Worm (Caenorhabditis elegans) whole organism, young adult: Measurements from ENCODE around the gene R160.5.

Experiments used
- B0019.2 ChIP-seq: fragments of 200-800 bp; sonication (Bioruptor generic); conservative IDR thresholded peaks from 2 replicates; pipeline ENCODE4 v1.3.6; 2022; ENCODE audit warnings: missing genetic modification reagents, missing genetic modification characterization, missing compliant biosample characterization
- B0261.1 ChIP-seq: sonication (generic microtip); optimal IDR thresholded peaks from 2 replicates; lab custom pipeline; 2016; ENCODE audit warnings: mild to moderate bottlenecking, missing genetic modification characterization, moderate library complexity, missing compliant biosample characterization
- D2030.7 ChIP-seq: fragments of 200-800 bp; sonication (Bioruptor generic); IDR thresholded peaks from 2 replicates; pipeline ENCODE4 v1.3.6; 2022; ENCODE audit warnings: missing genetic modification reagents, missing genetic modification characterization, missing compliant biosample characterization
- F57A8.1 ChIP-seq: fragments of 200-800 bp; sonication (Bioruptor generic); optimal IDR thresholded peaks from 2 replicates; lab custom pipeline; 2018; ENCODE audit warnings: mild to moderate bottlenecking, missing genetic modification characterization, moderate library complexity, missing compliant biosample characterization
- Y53G8AR.9 ChIP-seq: fragments of 200-800 bp; sonication (Bioruptor generic); conservative IDR thresholded peaks from 2 replicates; pipeline ENCODE4 v1.3.6; 2022; ENCODE audit warnings: missing genetic modification reagents, missing genetic modification characterization, missing compliant biosample characterization
- Y56A3A.18 ChIP-seq: fragments of 200-800 bp; sonication (Bioruptor generic); IDR thresholded peaks from 2 replicates; pipeline ENCODE4 v1.3.6; 2022; ENCODE audit warnings: missing genetic modification reagents, missing genetic modification characterization, missing compliant biosample characterization
- ZK185.1 ChIP-seq: sonication (generic microtip); optimal IDR thresholded peaks from 2 replicates; lab custom pipeline; 2016; ENCODE audit warnings: mild to moderate bottlenecking, missing genetic modification characterization, missing compliant biosample characterization; ENCODE audit not compliant: poor library complexity, severe bottlenecking
- akir-1 ChIP-seq: fragments of 200-800 bp; sonication (Bioruptor generic); optimal IDR thresholded peaks from 2 replicates; lab custom pipeline; 2018; ENCODE audit warnings: mild to moderate bottlenecking, missing genetic modification characterization, moderate library complexity, missing compliant biosample characterization
- ama-1 ChIP-seq, 3 experiments: fragments of 150-350 bp in 1 of 3; sonication (generic microtip) in 2 of 3; optimal IDR thresholded peaks; 2 replicates each; lab custom pipeline; 2014 to 2018; ENCODE audit warnings: missing biosample characterization in 2 of 3, missing genetic modification characterization in 2 of 3, missing genetic modification reagents in 2 of 3
- ceh-91 ChIP-seq: fragments of 200-800 bp; sonication (Bioruptor generic); IDR thresholded peaks from 2 replicates; pipeline ENCODE4 v1.3.6; 2022; ENCODE audit warnings: missing genetic modification reagents, missing genetic modification characterization, missing compliant biosample characterization
- die-1 ChIP-seq: sonication (generic microtip); optimal IDR thresholded peaks from 2 replicates; lab custom pipeline; 2016; ENCODE audit warnings: missing genotype, mild to moderate bottlenecking, missing genetic modification characterization, missing compliant biosample characterization
- egl-44 ChIP-seq: fragments of 200-800 bp; sonication (Bioruptor generic); IDR thresholded peaks from 2 replicates; pipeline ENCODE4 v1.3.6; 2022; ENCODE audit warnings: missing genetic modification reagents, missing genetic modification characterization, missing compliant biosample characterization
- him-1 ChIP-seq: sonication (generic microtip); optimal IDR thresholded peaks from 2 replicates; lab custom pipeline; 2016; ENCODE audit warnings: missing genotype, missing genetic modification reagents, missing genetic modification characterization, missing compliant biosample characterization
- hmg-1.2 ChIP-seq: fragments of 200-800 bp; sonication (Bioruptor generic); IDR thresholded peaks from 2 replicates; pipeline ENCODE4 v1.3.6; 2022; ENCODE audit warnings: missing genetic modification reagents, missing genetic modification characterization, missing compliant biosample characterization
- hsf-1 ChIP-seq: fragments of 200-800 bp; sonication (Bioruptor generic); IDR thresholded peaks from 2 replicates; pipeline ENCODE4 v1.3.6; 2022; ENCODE audit warnings: missing genetic modification reagents, missing genetic modification characterization, missing compliant biosample characterization
- lin-26 ChIP-seq: fragments of 200-800 bp; sonication (Bioruptor generic); IDR thresholded peaks from 2 replicates; pipeline ENCODE4 v1.3.6; 2022; ENCODE audit warnings: missing genetic modification reagents, missing genetic modification characterization, missing compliant biosample characterization
- lin-35 ChIP-seq, 3 experiments: fragments of 150-350 bp in 2 of 3; sonication (generic microtip) in 1 of 3; optimal IDR thresholded peaks; 2 replicates each; lab custom pipeline; 2014 to 2018; ENCODE audit warnings: missing biosample characterization in 3 of 3, missing genetic modification characterization in 3 of 3, missing genetic modification reagents in 3 of 3
- lin-54 ChIP-seq: fragments of 200-800 bp; sonication (Bioruptor generic); optimal IDR thresholded peaks from 2 replicates; lab custom pipeline; 2018; ENCODE audit warnings: mild to moderate bottlenecking, missing genetic modification characterization, missing compliant biosample characterization
- lir-1 ChIP-seq: fragments of 200-800 bp; sonication (Bioruptor generic); conservative IDR thresholded peaks from 2 replicates; pipeline ENCODE4 v1.3.6; 2022; ENCODE audit warnings: missing genetic modification reagents, missing genetic modification characterization, missing compliant biosample characterization
- madf-10 ChIP-seq: sonication (generic microtip); optimal IDR thresholded peaks from 2 replicates; lab custom pipeline; 2016; ENCODE audit warnings: mild to moderate bottlenecking, missing genetic modification characterization, missing compliant biosample characterization
- mcd-1 ChIP-seq: fragments of 200-800 bp; sonication (Bioruptor generic); IDR thresholded peaks from 2 replicates; pipeline ENCODE4 v1.3.6; 2022; ENCODE audit warnings: missing genetic modification reagents, missing genetic modification characterization, missing compliant biosample characterization
- mes-4 ChIP-seq: sonication (generic microtip); optimal IDR thresholded peaks from 2 replicates; lab custom pipeline; 2016; ENCODE audit warnings: missing genotype, missing genetic modification characterization, missing compliant biosample characterization
- mxl-1 ChIP-seq: sonication (generic microtip); optimal IDR thresholded peaks from 2 replicates; lab custom pipeline; 2016; ENCODE audit warnings: missing genetic modification characterization, missing compliant biosample characterization
- nfyb-1 ChIP-seq: fragments of 200-800 bp; sonication (Bioruptor generic); IDR thresholded peaks from 2 replicates; pipeline ENCODE4 v1.3.6; 2022; ENCODE audit warnings: missing genetic modification reagents, missing genetic modification characterization, missing compliant biosample characterization
- nhr-90 ChIP-seq: sonication (generic microtip); optimal IDR thresholded peaks from 2 replicates; lab custom pipeline; 2016; ENCODE audit warnings: missing genotype, mild to moderate bottlenecking, missing genetic modification characterization, missing compliant biosample characterization
- rcor-1 ChIP-seq: fragments of 200-800 bp; sonication (Bioruptor generic); IDR thresholded peaks from 2 replicates; pipeline ENCODE4 v1.3.6; 2022; ENCODE audit warnings: missing genetic modification reagents, missing genetic modification characterization, missing compliant biosample characterization
- rec-8 ChIP-seq, 2 experiments: sonication (generic microtip); optimal IDR thresholded peaks; 2 replicates each; lab custom pipeline; 2016; ENCODE audit warnings: mild to moderate bottlenecking in 2 of 2, missing genetic modification characterization in 2 of 2, missing genetic modification reagents in 2 of 2, missing genotype in 2 of 2, missing biosample characterization in 1 of 2, missing compliant biosample characterization in 1 of 2, moderate library complexity in 1 of 2
- repo-1 ChIP-seq: sonication (generic microtip); optimal IDR thresholded peaks from 2 replicates; lab custom pipeline; 2017; ENCODE audit warnings: mild to moderate bottlenecking, missing genetic modification characterization, missing compliant biosample characterization
- rpc-1 ChIP-seq, 2 experiments: fragments of 150-350 bp in 1 of 2; sonication (generic microtip) in 1 of 2; optimal IDR thresholded peaks; 2 replicates each; lab custom pipeline; 2014 to 2018; ENCODE audit warnings: missing biosample characterization in 1 of 2, missing genetic modification characterization in 1 of 2, missing genetic modification reagents in 1 of 2, missing genotype in 1 of 2
- snpc-1.1 ChIP-seq: sonication (generic microtip); optimal IDR thresholded peaks from 2 replicates; lab custom pipeline; 2017; ENCODE audit warnings: missing genetic modification characterization, mild to moderate bottlenecking, missing compliant biosample characterization, antibody characterized with exemption, moderate library complexity, missing genotype, missing genetic modification reagents; ENCODE audit not compliant: insufficient read depth
- snpc-1.3 ChIP-seq: sonication (generic microtip); optimal IDR thresholded peaks from 2 replicates; lab custom pipeline; 2017; ENCODE audit warnings: missing genetic modification characterization, mild to moderate bottlenecking, missing compliant biosample characterization, antibody characterized with exemption, moderate library complexity, missing genotype, missing genetic modification reagents; ENCODE audit not compliant: insufficient read depth
- snpc-3.4 ChIP-seq: sonication (generic microtip); optimal IDR thresholded peaks from 2 replicates; lab custom pipeline; 2017; ENCODE audit warnings: missing genetic modification characterization, mild to moderate bottlenecking, missing compliant biosample characterization, antibody characterized with exemption, moderate library complexity, missing genotype, missing genetic modification reagents
- snpc-4 ChIP-seq, 5 experiments: fragments of 150-350 bp in 1 of 5; sonication (generic microtip) in 4 of 5; optimal IDR thresholded peaks; 2 replicates each; lab custom pipeline; 2014 to 2018; ENCODE audit warnings: missing genetic modification characterization in 5 of 5, missing biosample characterization in 3 of 5, antibody characterized with exemption in 2 of 5, mild to moderate bottlenecking in 2 of 5, missing compliant biosample characterization in 2 of 5, missing genotype in 2 of 5, moderate library complexity in 2 of 5, missing genetic modification reagents in 1 of 5
- tbp1 ChIP-seq: fragments of 200-800 bp; sonication (Bioruptor generic); optimal IDR thresholded peaks from 2 replicates; lab custom pipeline; 2018; ENCODE audit warnings: mild to moderate bottlenecking, missing genetic modification characterization, missing compliant biosample characterization
- tlf-1 ChIP-seq: fragments of 200-800 bp; sonication (Bioruptor generic); optimal IDR thresholded peaks from 2 replicates; lab custom pipeline; 2018; ENCODE audit warnings: mild to moderate bottlenecking, missing genetic modification characterization, missing compliant biosample characterization
- ztf-18 ChIP-seq: sonication (generic microtip); optimal IDR thresholded peaks from 2 replicates; lab custom pipeline; 2016; ENCODE audit warnings: missing genotype, mild to moderate bottlenecking, missing genetic modification characterization, missing compliant biosample characterization
- ztf-25 ChIP-seq: fragments of 200-800 bp; sonication (Bioruptor generic); IDR thresholded peaks from 2 replicates; pipeline ENCODE4 v1.3.6; 2022; ENCODE audit warnings: missing genetic modification reagents, missing genetic modification characterization, missing compliant biosample characterization
- ztf-26 ChIP-seq: sonication (generic microtip); optimal IDR thresholded peaks from 2 replicates; lab custom pipeline; 2017; ENCODE audit warnings: missing genetic modification characterization, missing compliant biosample characterization

Gene R160.5

ce11 chrX:4410280-4410911 is 39.7 kb upstream of the R160.5 start:
- no peak for TF ChIP-seq F57A8.1 (GFP tag; lab: Kevin White, UChicago)
- TF ChIP-seq ZK185.1 (tag; lab: Kevin White, UChicago): peak; percentile 4
- TF ChIP-seq B0019.2 (GFP tag; lab: Robert Waterston, UW): no peak
- peak; percentile 45 for TF ChIP-seq ztf-18 (tag; lab: Kevin White, UChicago)
- peak; percentile 24 for TF ChIP-seq mes-4 (tag; lab: Kevin White, UChicago)
- peak; percentile 82 for TF ChIP-seq die-1 (tag; lab: Kevin White, UChicago)
- TF ChIP-seq egl-44 (GFP tag; lab: Robert Waterston, UW): no peak
- peak; percentile 50 for TF ChIP-seq mxl-1 (tag; lab: Kevin White, UChicago)
- TF ChIP-seq ztf-26 (tag; lab: Kevin White, UChicago): no peak
- TF ChIP-seq tbp1 (GFP tag; lab: Kevin White, UChicago): peak; percentile 87
- peak; percentile 24 for TF ChIP-seq madf-10 (tag; lab: Kevin White, UChicago)
- no peak for TF ChIP-seq ceh-91
- no peak for TF ChIP-seq nfyb-1 (GFP tag; lab: Robert Waterston, UW)
- no peak for TF ChIP-seq mcd-1 (GFP tag; lab: Robert Waterston, UW)
- TF ChIP-seq lin-26 (GFP tag; lab: Robert Waterston, UW): peak; percentile 76
- TF ChIP-seq snpc-4 (GFP tag; optimal IDR thresholded peaks at IDR 0.05; lab: Kevin White, UChicago): peak; percentile 65
- TF ChIP-seq snpc-4 (tag; optimal IDR thresholded peaks at IDR 0.05; lab: Kevin White, UChicago): peak in 3 of 4 experiments; percentile 53 to 83 (median 81)
- TF ChIP-seq rpc-1 (optimal IDR thresholded peaks at IDR 0.05; lab: Kevin White, UChicago): peak; percentile 86
- peak; percentile 94 for TF ChIP-seq rpc-1 (tag; optimal IDR thresholded peaks at IDR 0.05; lab: Kevin White, UChicago)
- TF ChIP-seq Y56A3A.18 (GFP tag; lab: Robert Waterston, UW): peak; percentile 54
- TF ChIP-seq B0261.1 (tag; lab: Kevin White, UChicago): peak; percentile 68
- peak; percentile 37 for TF ChIP-seq nhr-90
- TF ChIP-seq snpc-1.1 (tag; lab: Kevin White, UChicago): peak; percentile 60
- TF ChIP-seq snpc-1.3 (tag; lab: Kevin White, UChicago): peak; percentile 73
- no peak for TF ChIP-seq akir-1
- peak; percentile 80 for TF ChIP-seq D2030.7 (GFP tag; lab: Robert Waterston, UW)
- peak in 1 of 2 experiments; percentile 6 for TF ChIP-seq rec-8 (tag; optimal IDR thresholded peaks at IDR 0.05; lab: Kevin White, UChicago)
- peak; percentile 44 for TF ChIP-seq snpc-3.4
- TF ChIP-seq ama-1 (optimal IDR thresholded peaks at IDR 0.05; lab: Kevin White, UChicago): no peak
- peak in 1 of 2 experiments; percentile 31 for TF ChIP-seq ama-1 (GFP tag; optimal IDR thresholded peaks at IDR 0.05; lab: Kevin White, UChicago)
- TF ChIP-seq Y53G8AR.9 (GFP tag; lab: Robert Waterston, UW): no peak
- no peak for TF ChIP-seq lin-35 (GFP tag; optimal IDR thresholded peaks at IDR 0.05; lab: Kevin White, UChicago)
- 0 out of 2 replicates have a peak, but pooled peaks have one; percentile 16 for TF ChIP-seq rcor-1 (GFP tag; lab: Robert Waterston, UW)
- TF ChIP-seq lin-54 (GFP tag; lab: Kevin White, UChicago): peak; percentile 15
- TF ChIP-seq him-1: peak; percentile 70
- TF ChIP-seq ztf-25 (GFP tag; lab: Robert Waterston, UW): 0 out of 2 replicates have a peak, but pooled peaks have one; percentile 62
- peak; percentile 25 for TF ChIP-seq repo-1 (tag; lab: Kevin White, UChicago)
- TF ChIP-seq tlf-1 (GFP tag; lab: Kevin White, UChicago): no peak
- TF ChIP-seq hsf-1 (GFP tag; lab: Robert Waterston, UW): peak; percentile 53; the same call in 1 of the 2 replicates
- TF ChIP-seq lir-1 (GFP tag; lab: Robert Waterston, UW): no peak
- 0 out of 2 replicates have a peak, but pooled peaks have one; percentile 33 for TF ChIP-seq hmg-1.2 (GFP tag; lab: Robert Waterston, UW)
